Worm (Caenorhabditis elegans): ENCODE results near the gene F34D10.4.

The F34D10.4 gene

ce11 chrIII:3704967-3705366 lies 31.4 kb upstream of the F34D10.4 start, which contains the start of gene wdr-5.1 (continued):
- peak; percentile 45 for TF ChIP-seq nfya-1 (tag; optimal IDR thresholded peaks at IDR 0.05; ENCODE audit: insufficient read depth)
- no peak for TF ChIP-seq elt-3 (tag; optimal IDR thresholded peaks at IDR 0.05)
- TF ChIP-seq egl-27 (tag; optimal IDR thresholded peaks at IDR 0.05) = no peak
- TF ChIP-seq ceh-28 (tag; optimal IDR thresholded peaks at IDR 0.05) = no peak
- TF ChIP-seq ceh-9 (tag; optimal IDR thresholded peaks at IDR 0.05) = no peak
- no peak for TF ChIP-seq fos-1 (tag; optimal IDR thresholded peaks at IDR 0.05)
- peak; percentile 37 for TF ChIP-seq pha-4 (tag; optimal IDR thresholded peaks at IDR 0.05)

- TF ChIP-seq egl-27 (tag; optimal IDR thresholded peaks at IDR 0.05) = no peak
- TF ChIP-seq snpc-4 (tag; optimal IDR thresholded peaks at IDR 0.05) = no peak
- TF ChIP-seq egl-5 (tag; optimal IDR thresholded peaks at IDR 0.05) = no peak
- no peak for TF ChIP-seq zag-1 (tag; optimal IDR thresholded peaks at IDR 0.05)
- no peak for TF ChIP-seq nhr-43 (tag; optimal IDR thresholded peaks at IDR 0.05; ENCODE audit: poor library complexity, severe bottlenecking)
- TF ChIP-seq hmg-11 (tag; optimal IDR thresholded peaks at IDR 0.05) = no peak
- TF ChIP-seq lsy-12 (tag; optimal IDR thresholded peaks at IDR 0.05) = no peak
- no peak for TF ChIP-seq pqm-1 (tag; optimal IDR thresholded peaks at IDR 0.05)
- TF ChIP-seq nhr-77 (tag; optimal IDR thresholded peaks at IDR 0.05) = no peak
- TF ChIP-seq fkh-2 (tag; optimal IDR thresholded peaks at IDR 0.05) = no peak
- TF ChIP-seq elt-1 (tag; optimal IDR thresholded peaks at IDR 0.05) = no peak
- TF ChIP-seq ceh-28 (tag; optimal IDR thresholded peaks at IDR 0.05) = no peak
- no peak for TF ChIP-seq elt-3 (tag; optimal IDR thresholded peaks at IDR 0.05)
- no peak for TF ChIP-seq elt-2 (tag; optimal IDR thresholded peaks at IDR 0.05)
- TF ChIP-seq ama-1 (optimal IDR thresholded peaks at IDR 0.05) = no peak
- no peak for TF ChIP-seq eor-1 (tag; optimal IDR thresholded peaks at IDR 0.05)
- no peak for TF ChIP-seq tbx-2 (tag; optimal IDR thresholded peaks at IDR 0.05)
- TF ChIP-seq nhr-25 (tag; optimal IDR thresholded peaks at IDR 0.05) = no peak
- TF ChIP-seq sea-2 (GFP tag; optimal IDR thresholded peaks at IDR 0.05) = no peak
Observed at ce11 chrIII:3706586-3706985, 29.8 kb upstream of the F34D10.4 start, which contains the start of gene dph-1. Gene dph-1 (plus strand): TSS chrIII:3706886.

ce11 chrIII:3709030-3709429 lies 27.4 kb upstream of the F34D10.4 start, which contains the start of gene alkb-8:
Gene alkb-8 (plus strand): TSS chrIII:3709330.
- no peak for TF ChIP-seq unc-39 (tag; optimal IDR thresholded peaks at IDR 0.05)

- no peak for TF ChIP-seq daf-12 (tag; optimal IDR thresholded peaks at IDR 0.05)
- TF ChIP-seq ztf-11 (tag; optimal IDR thresholded peaks at IDR 0.05) = no peak
- no peak for TF ChIP-seq lin-39 (tag; optimal IDR thresholded peaks at IDR 0.05)
- TF ChIP-seq sea-2 (GFP tag; optimal IDR thresholded peaks at IDR 0.05) = no peak
- TF ChIP-seq pha-4 (tag; optimal IDR thresholded peaks at IDR 0.05) = no peak
- TF ChIP-seq mdl-1 (tag; optimal IDR thresholded peaks at IDR 0.05) = no peak
- no peak for TF ChIP-seq elt-1 (tag; optimal IDR thresholded peaks at IDR 0.05)
- no peak for TF ChIP-seq nhr-43 (tag; optimal IDR thresholded peaks at IDR 0.05; ENCODE audit: poor library complexity, severe bottlenecking)
- TF ChIP-seq elt-2 (tag; optimal IDR thresholded peaks at IDR 0.05) = no peak
- no peak for TF ChIP-seq ceh-28 (tag; optimal IDR thresholded peaks at IDR 0.05)
- no peak for TF ChIP-seq tbx-2 (tag; optimal IDR thresholded peaks at IDR 0.05)
- TF ChIP-seq mml-1 (tag; optimal IDR thresholded peaks at IDR 0.05) = no peak
- no peak for TF ChIP-seq unc-62 (GFP tag; optimal IDR thresholded peaks at IDR 0.05)
- no peak for TF ChIP-seq ceh-9 (tag; optimal IDR thresholded peaks at IDR 0.05)
- TF ChIP-seq fkh-2 (tag; optimal IDR thresholded peaks at IDR 0.05) = no peak
- no peak for TF ChIP-seq skn-1 (tag; optimal IDR thresholded peaks at IDR 0.05)
- TF ChIP-seq ama-1 (optimal IDR thresholded peaks at IDR 0.05) = no peak
- TF ChIP-seq eor-1 (tag; optimal IDR thresholded peaks at IDR 0.05) = no peak
- TF ChIP-seq nhr-76 (tag; optimal IDR thresholded peaks at IDR 0.05) = no peak
Observed at ce11 chrIII:3713163-3713562, 23.2 kb upstream of the F34D10.4 start, which contains the start of gene nrde-1. Gene nrde-1 (plus strand): TSS chrIII:3713463.

ce11 chrIII:3716073-3716659 lies 20.2 kb upstream of the F34D10.4 start:
- TF ChIP-seq nfya-1 (tag; optimal IDR thresholded peaks at IDR 0.05; ENCODE audit: insufficient read depth) = no peak
- peak; percentile 62 for TF ChIP-seq R02D3.7 (tag; optimal IDR thresholded peaks at IDR 0.05)
- TF ChIP-seq pha-4 (tag; optimal IDR thresholded peaks at IDR 0.05) = no peak
- no peak for TF ChIP-seq daf-12 (tag; optimal IDR thresholded peaks at IDR 0.05)
- no peak for TF ChIP-seq nhr-25 (tag; optimal IDR thresholded peaks at IDR 0.05)
- no peak for TF ChIP-seq nhr-23 (tag; optimal IDR thresholded peaks at IDR 0.05)
- TF ChIP-seq hmg-11 (tag; optimal IDR thresholded peaks at IDR 0.05) = peak; percentile 9
- TF ChIP-seq snpc-4 (tag; optimal IDR thresholded peaks at IDR 0.05) = no peak
- TF ChIP-seq elt-2 (tag; optimal IDR thresholded peaks at IDR 0.05) = no peak
- TF ChIP-seq ztf-4 (tag; optimal IDR thresholded peaks at IDR 0.05) = no peak
- TF ChIP-seq ceh-16 (tag; optimal IDR thresholded peaks at IDR 0.05) = no peak

All from whole organism, L3 larva.